Worm (Caenorhabditis elegans) whole organism, L4 larva: ENCODE data around the gene gpa-12.

Source experiments
- ZK337.2 ChIP-seq: fragments of 200-800 bp; sonication (Bioruptor generic); IDR thresholded peaks from 2 replicates; pipeline ENCODE4 v1.3.6; 2022; ENCODE audit warnings: missing genetic modification reagents, missing genetic modification characterization, missing compliant biosample characterization
- ceh-82 ChIP-seq: sonication (generic microtip); optimal IDR thresholded peaks from 2 replicates; lab custom pipeline; 2017; ENCODE audit warnings: missing biosample characterization, missing genetic modification characterization
- fkh-10 ChIP-seq: fragments of 150-350 bp; optimal IDR thresholded peaks from 2 replicates; lab custom pipeline; 2014; ENCODE audit warnings: missing biosample characterization, missing genetic modification reagents, missing genetic modification characterization
- fos-1 ChIP-seq: fragments of 150-350 bp; optimal IDR thresholded peaks from 2 replicates; lab custom pipeline; 2014; ENCODE audit warnings: missing biosample characterization, missing genetic modification characterization
- hlh-30 ChIP-seq: sonication (generic microtip); optimal IDR thresholded peaks from 2 replicates; lab custom pipeline; 2017; ENCODE audit warnings: antibody characterized with exemption, mild to moderate bottlenecking, missing genetic modification characterization, missing compliant biosample characterization; ENCODE audit not compliant: insufficient read depth
- mdl-1 ChIP-seq, 2 experiments: fragments of 150-350 bp in 1 of 2; sonication (generic microtip) in 1 of 2; optimal IDR thresholded peaks; 2 replicates each; lab custom pipeline; 2014 to 2017; ENCODE audit warnings: missing biosample characterization in 2 of 2, missing genetic modification characterization in 2 of 2
- nhr-77 ChIP-seq: fragments of 150-350 bp; optimal IDR thresholded peaks from 2 replicates; lab custom pipeline; 2014; ENCODE audit warnings: missing biosample characterization, missing genetic modification characterization
- pqm-1 ChIP-seq: sonication (generic microtip); optimal IDR thresholded peaks from 2 replicates; lab custom pipeline; 2017; ENCODE audit warnings: missing biosample characterization, missing genetic modification characterization
- spr-3 ChIP-seq: fragments of 200-800 bp; sonication (Bioruptor generic); optimal IDR thresholded peaks from 2 replicates; lab custom pipeline; 2018; ENCODE audit warnings: mild to moderate bottlenecking, missing genetic modification characterization, missing compliant biosample characterization

DNA sequence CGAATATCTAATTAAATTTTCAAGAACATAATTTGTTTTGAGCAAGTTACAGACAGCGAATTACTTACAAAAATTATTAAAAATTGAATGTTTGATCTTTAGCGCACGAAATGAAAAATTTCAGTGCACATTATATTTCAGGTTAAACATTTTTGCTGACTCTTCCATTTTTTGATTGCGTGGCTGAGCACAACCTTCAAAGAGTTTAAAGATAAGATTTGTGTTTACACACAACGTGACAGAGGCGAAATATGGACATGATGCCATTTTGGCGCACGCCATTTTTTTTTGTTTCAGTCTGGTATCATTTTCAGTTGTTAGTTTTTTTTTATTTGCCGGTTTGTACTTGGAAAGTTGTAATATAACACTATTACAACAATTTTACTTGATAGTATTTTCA lies 30.7 kb upstream of the gpa-12 start:
- TF ChIP-seq pqm-1 = peak; percentile 88
- peak; percentile 20 for TF ChIP-seq hlh-30 (tag; lab: Kevin White, UChicago)
- peak in 1 of 2 experiments; percentile 53 for TF ChIP-seq mdl-1 (tag; optimal IDR thresholded peaks at IDR 0.05; lab: Kevin White, UChicago)
- no peak for TF ChIP-seq fkh-10 (GFP tag; lab: Kevin White, UChicago)
- no peak for TF ChIP-seq ZK337.2
- TF ChIP-seq ceh-82 (tag; lab: Kevin White, UChicago) = no peak
- TF ChIP-seq fos-1 (tag; lab: Kevin White, UChicago) = no peak
- TF ChIP-seq spr-3 (GFP tag; lab: Kevin White, UChicago) = no peak
- TF ChIP-seq nhr-77 (tag; lab: Kevin White, UChicago) = peak; percentile 55
